Fruit fly (Drosophila melanogaster) whole organism, larva: Measurements from ENCODE around the gene CG32354.

Source experiments
- noc ChIP-seq: fragments of 200-800 bp; sonication (Bioruptor generic); optimal IDR thresholded peaks from 3 replicates; lab custom pipeline; 2019; ENCODE audit warnings: missing biosample characterization, mild to moderate bottlenecking, missing genetic modification characterization, moderate library complexity

The CG32354 gene

dm6 chr3L:8374107-8374506 lies 47.9 kb downstream of the CG32354 start:
- TF ChIP-seq noc (tag; lab: Kevin White, UChicago): no peak

DNA sequence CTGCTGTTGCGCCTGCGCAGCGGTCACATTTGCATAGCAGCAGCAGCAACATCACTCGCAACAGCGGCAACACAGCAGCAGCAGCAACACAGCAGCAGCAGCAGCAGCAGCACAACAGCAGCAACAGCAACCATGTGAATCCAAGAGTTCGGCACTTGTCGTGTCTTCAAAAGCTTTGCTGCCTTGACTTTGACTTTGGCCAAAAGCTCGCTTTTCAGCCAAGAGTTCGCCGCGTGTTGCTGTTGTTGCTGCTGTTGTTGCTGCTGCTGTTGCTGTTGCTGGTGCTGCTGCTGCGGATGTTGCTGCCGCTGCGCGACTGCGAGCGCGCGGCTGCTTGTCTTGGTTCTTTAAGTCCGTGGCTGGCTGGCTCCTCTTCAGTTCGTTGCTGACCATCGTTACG lies 50.0 kb downstream of the CG32354 start, which contains the start of gene ImpE1:
ImpE1 (plus strand) TSS at position 371 of the 400 bp plus-strand sequence.
- no peak for TF ChIP-seq noc (tag; lab: Kevin White, UChicago)

DNA sequence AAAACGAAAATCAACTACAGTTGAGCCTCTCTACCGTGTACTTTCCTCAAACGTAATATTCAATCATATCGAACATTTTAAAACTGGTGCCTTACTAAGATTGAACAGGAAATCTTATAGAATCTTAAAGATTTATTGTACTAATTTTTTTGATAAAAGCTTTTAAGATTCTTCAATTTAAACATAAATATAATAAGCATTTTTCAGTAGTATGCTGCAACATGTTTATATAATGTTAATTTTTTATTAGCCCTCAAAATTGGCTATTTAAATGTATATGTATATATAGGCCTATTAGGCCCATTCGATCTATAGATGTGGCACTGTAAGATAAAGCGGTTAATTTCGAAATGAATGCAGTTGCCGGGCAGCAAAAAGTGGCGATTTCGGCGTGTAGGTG lies 50.5 kb downstream of the CG32354 start:
- no peak for TF ChIP-seq noc (tag; lab: Kevin White, UChicago)

dm6 chr3L:8370922-8371321 lies 51.1 kb downstream of the CG32354 start:
- TF ChIP-seq noc (tag; lab: Kevin White, UChicago): no peak

DNA sequence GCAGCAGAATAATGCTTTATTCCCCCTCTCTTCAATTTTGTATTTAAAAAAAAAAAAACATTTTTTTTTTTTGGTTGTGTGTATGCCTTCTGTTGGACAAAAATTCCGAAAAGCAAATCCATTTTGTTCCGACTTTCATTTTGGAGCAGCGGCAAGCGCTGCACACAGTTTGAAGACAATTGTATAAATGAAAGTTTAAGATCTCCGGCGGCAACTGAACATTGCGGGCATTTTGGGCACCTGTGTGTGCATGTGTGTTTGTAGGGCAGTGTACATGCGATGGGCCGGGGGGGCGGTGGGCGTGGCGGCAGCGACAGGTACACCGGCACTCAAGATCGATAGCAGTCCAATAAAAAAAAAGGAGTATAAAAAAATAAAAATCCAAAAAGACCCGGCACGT lies 52.5 kb downstream of the CG32354 start:
- TF ChIP-seq noc (tag; lab: Kevin White, UChicago): no peak

dm6 chr3L:8368694-8369344 lies 53.2 kb downstream of the CG32354 start:
- no peak for TF ChIP-seq noc (tag; lab: Kevin White, UChicago)
